Fruit fly (Drosophila melanogaster): ENCODE results near the gene CG10510.

The CG10510 gene

DNA sequence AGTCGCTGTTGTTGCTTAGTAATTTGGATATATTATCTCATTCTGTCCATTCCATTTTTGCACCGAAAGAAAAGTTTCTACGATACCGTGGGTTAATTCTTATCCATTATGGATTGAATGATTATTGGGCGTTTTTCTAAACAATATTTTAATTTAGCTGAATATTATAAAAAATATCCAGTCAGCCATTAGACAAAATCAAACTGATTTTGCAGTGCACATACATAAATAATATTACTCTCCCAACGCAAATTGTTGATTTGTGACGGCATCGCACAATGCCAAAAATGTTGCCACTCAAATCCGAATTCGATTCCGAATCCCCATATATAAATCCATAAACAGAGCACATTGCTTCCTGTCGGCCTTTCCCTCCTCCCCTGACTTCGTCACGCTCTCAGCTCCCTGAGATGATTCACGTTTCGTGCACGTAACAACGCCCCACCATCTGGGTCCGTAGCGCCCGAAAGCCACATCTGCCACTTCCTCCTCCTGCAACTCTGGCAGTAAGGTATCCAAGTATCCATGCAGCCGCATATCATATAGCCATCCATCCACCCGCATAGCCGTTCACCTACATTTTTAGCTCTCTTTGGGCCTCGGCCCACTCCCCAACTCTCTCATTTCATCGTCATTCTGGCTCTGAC, 32.8 kb downstream of the CG10510 start:
- TF ChIP-seq dmrt93B (GFP tag; optimal IDR thresholded peaks at IDR 0.05) (peak; percentile 19), foxo (GFP tag; optimal IDR thresholded peaks at IDR 0.05) (peak in 1 of 2 experiments; percentile 68), ey (GFP tag; optimal IDR thresholded peaks at IDR 0.05) (peak; percentile 61), sv (GFP tag; optimal IDR thresholded peaks at IDR 0.05) (peak; percentile 53), Sp1 (GFP tag; optimal IDR thresholded peaks at IDR 0.05) (peak; percentile 41), brk (GFP tag; optimal IDR thresholded peaks at IDR 0.05) (peak; percentile 38), rgr (GFP tag; optimal IDR thresholded peaks at IDR 0.05) (peak; percentile 77), HLH106 (tag; optimal IDR thresholded peaks at IDR 0.05) (peak; percentile 64), h (GFP tag; optimal IDR thresholded peaks at IDR 0.05) (peak; percentile 73), fru (GFP tag; optimal IDR thresholded peaks at IDR 0.05) (peak; percentile 62), woc (GFP tag; optimal IDR thresholded peaks at IDR 0.05) (peak; percentile 31), Hr78 (GFP tag; optimal IDR thresholded peaks at IDR 0.05) (no peak), dl (GFP tag; optimal IDR thresholded peaks at IDR 0.05; ENCODE audit: insufficient read depth in 1 of 2, partially characterized antibody in 2 of 2) (no peak), CG9705 (GFP tag; optimal IDR thresholded peaks at IDR 0.05) (no peak), Mio (GFP tag; optimal IDR thresholded peaks at IDR 0.05) (no peak), OdsH (GFP tag; optimal IDR thresholded peaks at IDR 0.05) (peak; percentile 66), usp (GFP tag; optimal IDR thresholded peaks at IDR 0.05) (no peak), Hnf4 (GFP tag; optimal IDR thresholded peaks at IDR 0.05) (no peak), br (GFP tag; optimal IDR thresholded peaks at IDR 0.05) (peak; percentile 47)

DNA sequence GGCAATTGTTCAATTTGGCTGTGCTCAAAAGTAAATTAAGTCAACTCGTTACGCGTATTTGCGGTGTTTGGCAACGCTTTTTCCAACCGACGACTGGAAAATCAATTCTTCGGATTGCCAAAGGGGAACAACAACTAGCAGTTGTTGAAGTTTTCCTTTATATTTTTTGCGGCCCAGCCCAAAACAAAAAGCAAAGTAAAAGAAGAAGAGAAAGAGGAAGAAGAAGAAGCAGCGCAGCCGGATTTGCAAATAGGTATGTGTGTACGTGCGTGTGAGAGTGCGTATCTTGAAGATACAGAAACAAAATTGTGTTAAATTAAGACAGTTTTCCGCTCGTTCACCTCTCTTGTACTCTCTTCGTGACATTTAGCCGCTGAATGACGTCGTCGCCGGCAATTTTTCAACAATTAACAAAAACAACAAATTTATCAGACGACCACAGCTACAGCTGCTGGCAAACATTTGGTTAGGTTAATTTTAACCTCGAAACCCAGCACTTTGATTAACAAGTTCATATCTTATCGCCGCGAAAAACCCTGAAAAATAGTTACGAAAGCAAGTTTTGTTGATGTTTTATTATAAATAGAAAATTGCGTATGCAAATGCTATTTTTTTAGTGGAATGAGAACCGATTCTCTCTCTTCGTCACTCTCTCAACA, 33.5 kb downstream of the CG10510 start:
- no peak for TF ChIP-seq Sp1 (GFP tag; optimal IDR thresholded peaks at IDR 0.05)
- TF ChIP-seq sv (GFP tag; optimal IDR thresholded peaks at IDR 0.05): no peak
- no peak for TF ChIP-seq Dfd (GFP tag; optimal IDR thresholded peaks at IDR 0.05)
- TF ChIP-seq h (GFP tag; optimal IDR thresholded peaks at IDR 0.05): no peak
- TF ChIP-seq N (GFP tag; optimal IDR thresholded peaks at IDR 0.05): no peak

DNA sequence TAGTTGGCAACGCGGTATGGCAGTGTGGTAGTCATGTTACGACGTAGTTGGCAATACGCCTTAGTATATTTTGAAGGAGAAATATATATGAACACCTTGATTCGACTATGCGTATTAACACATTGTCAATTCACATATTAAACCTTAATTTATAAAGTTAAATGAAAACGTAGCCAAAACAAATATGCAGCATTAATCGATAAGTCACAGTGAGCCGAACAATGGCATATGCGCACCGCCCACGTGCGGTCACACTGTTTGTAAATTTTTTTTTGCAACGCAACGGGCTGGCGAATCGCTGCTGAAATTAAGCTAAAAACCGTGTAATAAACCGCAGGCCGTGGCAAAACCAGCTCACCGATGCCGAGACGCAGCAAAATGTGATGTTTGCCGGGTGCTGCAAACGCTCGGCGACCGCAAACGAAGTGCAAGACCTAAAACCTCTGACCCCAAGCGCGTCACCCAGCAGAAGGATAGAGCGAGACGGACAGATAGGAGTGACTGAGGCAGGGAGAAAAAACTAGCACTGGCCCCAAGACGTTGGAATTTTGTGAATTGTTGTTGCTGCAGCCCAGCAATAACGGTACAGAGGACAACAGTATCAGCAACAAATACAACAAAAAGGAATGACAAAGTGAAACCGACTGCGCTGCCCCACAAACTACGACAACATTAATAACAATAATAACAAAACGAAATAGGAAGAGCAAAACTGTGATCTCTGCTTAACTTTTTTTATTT, 34.2 kb downstream of the CG10510 start:
- TF ChIP-seq GATAd (GFP tag; optimal IDR thresholded peaks at IDR 0.05): no peak
- TF ChIP-seq Hr78 (GFP tag; optimal IDR thresholded peaks at IDR 0.05): no peak
- TF ChIP-seq br (GFP tag; optimal IDR thresholded peaks at IDR 0.05): peak; percentile 17
- peak; percentile 5 for TF ChIP-seq Sp1 (GFP tag; optimal IDR thresholded peaks at IDR 0.05)
- TF ChIP-seq Rel (GFP tag; optimal IDR thresholded peaks at IDR 0.05): no peak
- TF ChIP-seq Rel (tag; optimal IDR thresholded peaks at IDR 0.05): peak; percentile 79
- peak; percentile 84 for TF ChIP-seq Myc (optimal IDR thresholded peaks at IDR 0.05)

DNA sequence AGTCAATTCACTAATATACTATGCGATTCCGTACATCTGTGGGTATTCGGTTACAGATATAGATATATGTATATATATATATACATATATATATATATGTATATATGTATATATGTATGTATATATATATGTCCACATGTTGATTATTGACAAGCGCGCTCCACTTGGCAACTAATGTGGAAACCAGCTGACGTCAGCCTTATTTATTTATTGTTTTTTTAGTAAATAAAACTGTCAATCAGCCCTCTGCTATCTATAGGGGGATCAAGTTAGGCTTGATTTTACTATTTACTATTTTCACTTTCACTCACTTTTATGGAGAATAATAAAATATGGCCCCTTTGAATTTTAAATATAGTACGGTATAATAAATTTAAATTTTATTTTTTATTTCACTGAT, 34.9 kb downstream of the CG10510 start:
- TF ChIP-seq Dif (GFP tag; optimal IDR thresholded peaks at IDR 0.05; ENCODE audit: partially characterized antibody): no peak
- TF ChIP-seq woc (GFP tag; optimal IDR thresholded peaks at IDR 0.05): no peak
- no peak for TF ChIP-seq Hnf4 (GFP tag; optimal IDR thresholded peaks at IDR 0.05)
- TF ChIP-seq Dfd (GFP tag; optimal IDR thresholded peaks at IDR 0.05): no peak
- no peak for TF ChIP-seq foxo (GFP tag; optimal IDR thresholded peaks at IDR 0.05)
- no peak for TF ChIP-seq Jra (GFP tag; optimal IDR thresholded peaks at IDR 0.05)

DNA sequence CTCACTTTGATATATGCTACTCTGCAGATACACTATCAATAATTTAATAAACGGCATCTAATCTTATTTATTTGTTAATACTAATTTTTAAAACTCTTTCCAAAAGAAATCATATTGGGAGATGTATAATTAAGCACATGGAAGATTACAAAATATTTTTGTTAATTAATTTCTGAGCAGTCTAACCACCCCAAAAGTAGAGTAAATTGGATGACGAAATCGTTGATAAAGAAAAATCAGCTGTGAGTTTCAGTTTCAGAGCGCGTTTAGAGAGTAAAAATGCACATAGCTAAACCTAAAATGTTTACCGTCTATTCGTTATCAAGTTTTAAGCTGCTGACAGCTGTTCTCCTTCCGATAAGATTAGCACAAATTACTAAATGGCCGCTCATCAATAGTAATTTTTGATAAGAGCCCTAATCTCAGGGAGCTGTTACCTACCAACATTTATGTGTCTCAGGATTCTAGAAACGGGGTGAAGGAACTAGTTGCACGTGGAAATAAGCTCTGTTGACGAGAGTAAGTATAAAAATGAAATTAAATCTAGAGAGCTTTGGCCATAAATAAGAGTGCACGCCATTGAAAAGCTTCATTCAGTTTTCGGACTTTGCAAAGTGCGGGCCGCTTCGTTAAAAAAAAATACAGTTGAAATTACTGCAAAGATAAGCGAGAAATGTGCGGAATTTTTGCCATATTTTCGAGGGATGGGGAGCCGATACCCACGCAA, 37.2 kb downstream of the CG10510 start, which contains the start of the genes chb and AsnS:
TSS of gene chb (plus strand) at position 327 of the 727 bp plus-strand sequence.
TSS of gene AsnS (plus strand) at position 592 of the 727 bp plus-strand sequence.
- TF ChIP-seq Dfd (GFP tag; optimal IDR thresholded peaks at IDR 0.05) (no peak), ey (GFP tag; optimal IDR thresholded peaks at IDR 0.05) (peak; percentile 83), CrebA (GFP tag; optimal IDR thresholded peaks at IDR 0.05; ENCODE audit: borderline replicate concordance) (peak; percentile 41), Hr78 (GFP tag; optimal IDR thresholded peaks at IDR 0.05) (no peak), Hnf4 (GFP tag; optimal IDR thresholded peaks at IDR 0.05) (peak; percentile 82), fru (GFP tag; optimal IDR thresholded peaks at IDR 0.05) (peak; percentile 71), Dif (GFP tag; optimal IDR thresholded peaks at IDR 0.05; ENCODE audit: partially characterized antibody) (no peak), Sp1 (GFP tag; optimal IDR thresholded peaks at IDR 0.05) (peak; percentile 88), sage (GFP tag; optimal IDR thresholded peaks at IDR 0.05) (peak; percentile 38), usp (GFP tag; optimal IDR thresholded peaks at IDR 0.05) (no peak), dl (GFP tag; optimal IDR thresholded peaks at IDR 0.05; ENCODE audit: insufficient read depth in 1 of 2, partially characterized antibody in 2 of 2) (peak in 1 of 2 experiments; percentile 8), sv (GFP tag; optimal IDR thresholded peaks at IDR 0.05) (no peak), br (GFP tag; optimal IDR thresholded peaks at IDR 0.05) (peak; percentile 77), rgr (GFP tag; optimal IDR thresholded peaks at IDR 0.05) (peak; percentile 92), HLH106 (tag; optimal IDR thresholded peaks at IDR 0.05) (peak; percentile 87), foxo (GFP tag; optimal IDR thresholded peaks at IDR 0.05) (peak in 1 of 2 experiments; percentile 87), CG32264 (GFP tag; optimal IDR thresholded peaks at IDR 0.05) (peak; percentile 64), dmrt93B (GFP tag; optimal IDR thresholded peaks at IDR 0.05) (peak; percentile 52), OdsH (GFP tag; optimal IDR thresholded peaks at IDR 0.05) (peak; percentile 86), woc (GFP tag; optimal IDR thresholded peaks at IDR 0.05) (peak; percentile 87), h (GFP tag; optimal IDR thresholded peaks at IDR 0.05) (peak; percentile 87), Hr83 (GFP tag; optimal IDR thresholded peaks at IDR 0.05; ENCODE audit: poor library complexity, severe bottlenecking) (peak; percentile 35), Rel (GFP tag; optimal IDR thresholded peaks at IDR 0.05) (no peak), Rel (tag; optimal IDR thresholded peaks at IDR 0.05) (peak; percentile 9), jim (GFP tag; optimal IDR thresholded peaks at IDR 0.05) (no peak), brk (GFP tag; optimal IDR thresholded peaks at IDR 0.05) (peak; percentile 47), psq (GFP tag; optimal IDR thresholded peaks at IDR 0.05) (peak; percentile 65)

All from whole organism, wandering third instar larva.